Fruit fly (Drosophila melanogaster): ENCODE measurements around the gene ICA69.

The ICA69 gene

DNA sequence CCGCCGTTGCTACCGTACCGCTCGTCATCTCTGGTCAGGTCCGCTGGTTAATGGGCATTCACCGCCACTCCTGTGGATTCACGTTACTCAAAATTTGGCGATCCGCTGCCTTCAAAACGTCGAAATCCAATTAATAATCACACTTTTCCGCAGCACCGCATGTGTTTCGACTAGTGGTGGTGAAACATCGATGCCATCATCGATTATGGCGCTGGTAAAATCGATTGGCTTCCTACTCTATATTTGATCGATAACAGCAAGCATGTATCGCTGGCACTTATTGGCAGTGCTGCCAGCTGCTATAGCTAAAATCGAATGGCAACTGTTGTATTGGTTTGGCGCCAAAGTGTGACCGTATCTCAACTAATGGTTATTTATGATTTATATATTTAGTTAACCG is 4.6 kb downstream of the ICA69 start:
- TF ChIP-seq Hr39 (GFP tag; optimal IDR thresholded peaks at IDR 0.05) = peak; percentile 29
- no peak for TF ChIP-seq CG11902 (GFP tag; optimal IDR thresholded peaks at IDR 0.05)
- TF ChIP-seq CG6808 (GFP tag; optimal IDR thresholded peaks at IDR 0.05) = peak; percentile 96

DNA sequence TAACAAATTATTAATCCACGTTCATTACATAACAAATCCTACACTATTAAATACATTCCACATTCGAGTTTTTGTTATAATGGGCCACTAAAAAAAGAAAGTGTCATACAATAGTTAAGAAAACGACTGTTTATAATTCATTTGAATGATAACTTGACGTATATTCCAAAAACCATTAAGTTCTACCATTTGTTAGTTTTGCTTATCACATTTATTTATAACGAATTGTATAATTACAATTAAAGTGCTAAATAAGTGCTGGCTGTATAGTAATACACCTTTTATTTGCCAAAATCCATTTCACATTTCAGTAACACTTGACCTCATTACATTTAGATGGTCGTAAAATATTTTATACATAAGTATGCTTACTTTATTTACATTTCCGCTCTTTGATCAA is 5.0 kb downstream of the ICA69 start, which contains the start of gene CG10565:
Gene CG10565 (minus strand): TSS at position 101 of the 400 bp plus-strand sequence.
- TF ChIP-seq CG7368 (GFP tag; optimal IDR thresholded peaks at IDR 0.05) = no peak
- TF ChIP-seq spab (GFP tag; optimal IDR thresholded peaks at IDR 0.05) = no peak
- no peak for TF ChIP-seq Sox14 (GFP tag; optimal IDR thresholded peaks at IDR 0.05)
- TF ChIP-seq Ets21C (GFP tag; optimal IDR thresholded peaks at IDR 0.05) = no peak
- no peak for TF ChIP-seq cyc (GFP tag; optimal IDR thresholded peaks at IDR 0.05)
- no peak for TF ChIP-seq CG11902 (GFP tag; optimal IDR thresholded peaks at IDR 0.05)
- no peak for TF ChIP-seq CG6163 (GFP tag; IDR thresholded peaks at IDR 0.05)
- TF ChIP-seq CG15336 (GFP tag; IDR thresholded peaks at IDR 0.05) = no peak
- no peak for TF ChIP-seq CG11294 (GFP tag; IDR thresholded peaks at IDR 0.05)
- TF ChIP-seq salr (GFP tag; optimal IDR thresholded peaks at IDR 0.05) = no peak
- no peak for TF ChIP-seq dac (GFP tag; optimal IDR thresholded peaks at IDR 0.05)
- TF ChIP-seq CG31627 (GFP tag; optimal IDR thresholded peaks at IDR 0.05) = no peak
- TF ChIP-seq net (GFP tag; optimal IDR thresholded peaks at IDR 0.05) = no peak

DNA sequence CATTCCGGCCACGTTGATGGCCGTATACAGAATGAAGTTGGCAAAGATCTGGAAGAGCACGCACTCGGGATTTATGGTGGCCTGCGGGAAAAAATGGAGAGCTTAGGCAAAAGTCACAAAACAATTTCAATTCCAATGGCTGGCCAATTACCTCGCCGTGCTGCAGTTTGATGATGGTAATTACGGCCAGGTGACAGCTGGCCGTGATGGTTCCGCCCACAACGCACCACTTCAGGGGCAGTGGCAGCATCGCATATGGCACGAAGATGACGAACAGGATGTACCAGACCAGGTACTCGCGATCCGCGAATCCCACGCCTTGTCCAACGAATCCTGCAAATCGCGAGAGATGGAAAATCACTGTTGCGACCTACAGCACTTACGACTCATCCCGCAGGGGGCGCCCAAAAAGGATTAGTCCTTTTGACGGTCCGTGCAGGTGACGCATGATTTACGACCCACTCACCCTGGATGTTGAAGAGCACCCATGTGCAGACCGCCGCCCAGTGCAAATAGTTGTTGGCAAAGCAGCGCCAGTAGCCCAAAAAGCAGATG is 14.7 kb downstream of the ICA69 start:
- TF ChIP-seq CG8319 (GFP tag; optimal IDR thresholded peaks at IDR 0.05) (no peak), Ets21C (GFP tag; optimal IDR thresholded peaks at IDR 0.05) (no peak), CG3032 (tag; optimal IDR thresholded peaks at IDR 0.05) (no peak), CG15336 (GFP tag; IDR thresholded peaks at IDR 0.05) (no peak), CG8119 (GFP tag; IDR thresholded peaks at IDR 0.05) (no peak), achi (GFP tag; optimal IDR thresholded peaks at IDR 0.05) (no peak), CG3919 (GFP tag; optimal IDR thresholded peaks at IDR 0.05) (no peak), CG11902 (GFP tag; optimal IDR thresholded peaks at IDR 0.05) (no peak), Sox15 (GFP tag; optimal IDR thresholded peaks at IDR 0.05) (no peak), Blimp-1 (GFP tag; optimal IDR thresholded peaks at IDR 0.05) (no peak), Ets96B (tag; optimal IDR thresholded peaks at IDR 0.05) (no peak), eg (GFP tag; IDR thresholded peaks at IDR 0.05) (no peak), CG6276 (GFP tag; optimal IDR thresholded peaks at IDR 0.05) (no peak), CG34406 (GFP tag; optimal IDR thresholded peaks at IDR 0.05) (no peak), Sox102F (GFP tag; optimal IDR thresholded peaks at IDR 0.05) (no peak), CG16779 (tag; optimal IDR thresholded peaks at IDR 0.05) (no peak), OdsH (GFP tag; optimal IDR thresholded peaks at IDR 0.05) (no peak), Sox14 (GFP tag; optimal IDR thresholded peaks at IDR 0.05) (no peak)

DNA sequence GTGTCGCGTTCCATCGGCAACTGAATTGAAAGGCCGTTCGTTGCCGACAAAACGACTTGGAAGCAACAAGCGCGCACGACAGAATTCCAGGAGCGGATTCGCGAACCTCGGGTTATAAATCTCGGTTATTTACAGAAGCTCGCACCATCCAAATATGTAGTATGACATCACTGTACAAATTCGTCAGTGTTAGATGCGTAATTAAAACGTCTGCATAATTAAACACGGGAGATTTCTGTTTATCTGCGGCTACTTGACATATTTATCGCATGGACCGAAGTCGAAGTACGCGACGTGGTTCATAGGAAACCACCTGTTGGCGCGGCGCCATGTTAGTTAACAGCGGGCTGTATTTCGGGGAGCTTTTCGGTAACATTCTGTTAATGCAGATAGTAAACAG is 40.7 kb downstream of the ICA69 start, which contains the start of gene Ac78C:
Gene Ac78C (minus strand): TSS at position 26 of the 400 bp plus-strand sequence.
- TF ChIP-seq dsx (GFP tag; optimal IDR thresholded peaks at IDR 0.05; ENCODE audit: poor library complexity, severe bottlenecking) (peak; percentile 70), CG10669 (GFP tag; optimal IDR thresholded peaks at IDR 0.05) (peak; percentile 79), Gug (GFP tag; IDR thresholded peaks at IDR 0.05) (peak; percentile 90), CG11762 (GFP tag; optimal IDR thresholded peaks at IDR 0.05; ENCODE audit: insufficient read depth) (peak; percentile 79), CG11902 (GFP tag; optimal IDR thresholded peaks at IDR 0.05) (peak; percentile 94), net (GFP tag; optimal IDR thresholded peaks at IDR 0.05) (peak; percentile 87), vri (GFP tag; optimal IDR thresholded peaks at IDR 0.05) (peak; percentile 73), topi (GFP tag; optimal IDR thresholded peaks at IDR 0.05) (peak; percentile 82), CG32006 (GFP tag; optimal IDR thresholded peaks at IDR 0.05) (peak; percentile 85), CG6854 (GFP tag; optimal IDR thresholded peaks at IDR 0.05) (peak; percentile 88), Hr39 (GFP tag; optimal IDR thresholded peaks at IDR 0.05) (peak; percentile 86), Blimp-1 (GFP tag; optimal IDR thresholded peaks at IDR 0.05) (peak; percentile 51), CG8632 (GFP tag; optimal IDR thresholded peaks at IDR 0.05) (peak; percentile 76), Sox15 (GFP tag; optimal IDR thresholded peaks at IDR 0.05) (peak; percentile 77), CG3919 (GFP tag; optimal IDR thresholded peaks at IDR 0.05) (peak; percentile 89), CG8319 (GFP tag; optimal IDR thresholded peaks at IDR 0.05) (peak; percentile 82), Sox102F (GFP tag; optimal IDR thresholded peaks at IDR 0.05) (peak; percentile 81), achi (GFP tag; optimal IDR thresholded peaks at IDR 0.05) (peak; percentile 84), Met (GFP tag; optimal IDR thresholded peaks at IDR 0.05) (peak; percentile 81), CG10631 (GFP tag; optimal IDR thresholded peaks at IDR 0.05) (peak; percentile 81), OdsH (GFP tag; optimal IDR thresholded peaks at IDR 0.05) (peak; percentile 86), CG11294 (GFP tag; IDR thresholded peaks at IDR 0.05) (peak; percentile 82), Ets21C (GFP tag; optimal IDR thresholded peaks at IDR 0.05) (peak; percentile 80), fd85E (GFP tag; optimal IDR thresholded peaks at IDR 0.05) (peak; percentile 67), salr (GFP tag; optimal IDR thresholded peaks at IDR 0.05) (peak; percentile 24 to 59), lz (GFP tag; optimal IDR thresholded peaks at IDR 0.05) (peak; percentile 87), Eip93F (GFP tag; optimal IDR thresholded peaks at IDR 0.05) (no peak), Hr38 (GFP tag; optimal IDR thresholded peaks at IDR 0.05) (peak; percentile 38)

Measured in whole organism, prepupa.